Fruit fly (Drosophila melanogaster): ENCODE data around the gene CG34002.
A peak's percentile ranks its signal among the peaks of the same experiment; 100 is the strongest.
"Not testable (repeated sequence)": the region's sequence is repeated elsewhere in the genome, so short reads cannot be mapped to it uniquely, and the experiment has no call there.

Gene CG34002

DNA sequence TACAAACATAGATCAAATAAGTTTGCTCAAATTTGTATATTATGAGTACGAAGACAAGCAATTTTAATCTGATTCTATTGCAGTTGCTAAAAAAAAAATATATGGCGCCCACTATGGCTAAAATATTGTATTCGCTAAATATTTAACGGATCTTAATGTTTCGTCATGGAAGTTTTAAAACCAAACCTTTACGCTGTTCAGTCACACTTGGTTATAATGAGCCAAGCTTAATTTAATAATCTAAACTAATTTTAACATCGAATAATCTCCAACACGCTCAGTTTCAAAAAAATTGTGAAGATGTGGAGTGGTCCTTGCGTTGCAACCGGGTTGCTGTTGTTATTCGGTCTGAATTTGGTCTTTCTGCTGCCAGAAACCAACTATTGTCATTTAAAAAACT, at the start of gene CG34002:
Gene CG34002, plus strand, starts transcription at position 301 of the 400 bp plus-strand sequence.
- TF ChIP-seq CG9705 (GFP tag; optimal IDR thresholded peaks at IDR 0.05); Dif (GFP tag; optimal IDR thresholded peaks at IDR 0.05; ENCODE audit: partially characterized antibody); Myc (optimal IDR thresholded peaks at IDR 0.05): not testable (repeated sequence)

DNA sequence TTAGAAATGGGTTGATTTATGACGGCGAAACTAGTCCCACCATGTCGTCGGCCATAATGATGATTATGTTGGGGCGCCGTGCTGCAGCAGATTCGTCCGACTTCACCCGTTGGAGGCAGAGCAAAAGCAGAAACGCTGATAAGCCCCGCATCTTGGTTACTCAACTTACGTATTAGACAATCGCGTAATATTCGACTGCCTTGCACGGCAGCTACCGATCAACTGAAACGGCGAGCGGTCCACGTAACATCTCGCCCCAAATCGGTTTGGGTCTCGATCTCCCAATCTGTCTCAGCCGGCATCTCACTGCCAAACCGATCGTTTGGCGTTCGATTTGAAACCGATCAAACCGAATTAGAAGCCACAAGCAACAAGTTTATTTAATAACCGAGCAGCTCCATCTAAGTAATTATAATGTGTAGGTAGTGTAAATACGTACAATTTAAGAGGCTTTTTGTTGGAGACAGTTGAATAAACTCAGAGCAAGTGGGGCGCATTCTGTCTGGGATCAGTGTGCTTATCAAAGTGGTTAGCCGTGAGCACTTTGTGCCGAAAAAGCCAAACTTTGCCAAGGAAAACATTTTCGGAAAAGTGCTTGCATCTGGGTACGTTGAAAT, 49.6 kb upstream of the CG34002 start, which contains the start of gene CG32191:
Gene CG32191, minus strand, starts transcription at position 550 of the 617 bp plus-strand sequence.
- TF ChIP-seq br (GFP tag; optimal IDR thresholded peaks at IDR 0.05) (no peak), Hr78 (GFP tag; optimal IDR thresholded peaks at IDR 0.05) (no peak), psq (GFP tag; optimal IDR thresholded peaks at IDR 0.05) (no peak), jim (GFP tag; optimal IDR thresholded peaks at IDR 0.05) (no peak), Sp1 (GFP tag; optimal IDR thresholded peaks at IDR 0.05) (no peak), pan (optimal IDR thresholded peaks at IDR 0.05) (no peak), CrebA (GFP tag; optimal IDR thresholded peaks at IDR 0.05; ENCODE audit: borderline replicate concordance) (no peak), Rel (GFP tag; optimal IDR thresholded peaks at IDR 0.05) (no peak), Rel (tag; optimal IDR thresholded peaks at IDR 0.05) (no peak), sv (GFP tag; optimal IDR thresholded peaks at IDR 0.05) (no peak), Abd-B (GFP tag; optimal IDR thresholded peaks at IDR 0.05) (no peak), N (GFP tag; optimal IDR thresholded peaks at IDR 0.05) (no peak), Mio (GFP tag; optimal IDR thresholded peaks at IDR 0.05) (no peak), usp (GFP tag; optimal IDR thresholded peaks at IDR 0.05) (no peak), Myc (optimal IDR thresholded peaks at IDR 0.05) (no peak)

DNA sequence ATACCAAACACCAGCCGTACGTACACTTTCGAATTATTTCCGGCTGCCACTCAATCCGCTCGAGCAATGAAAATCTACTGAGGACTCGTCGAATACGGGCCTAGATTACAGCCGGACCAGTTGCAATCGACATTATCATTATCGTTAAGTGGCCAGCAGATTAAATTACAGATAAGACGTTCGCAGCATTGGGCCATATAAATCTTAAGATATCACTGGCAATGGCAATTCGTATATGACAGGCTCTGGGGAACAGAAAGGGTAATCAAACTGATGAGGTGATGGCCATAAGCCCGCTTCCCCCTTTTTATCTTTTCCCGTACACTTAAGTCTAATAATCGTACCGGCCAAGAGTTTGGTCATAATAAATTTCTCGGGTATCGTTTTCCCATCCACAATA, 44.2 kb upstream of the CG34002 start, which contains the start of gene Cln3:
Gene Cln3, minus strand, starts transcription at position 84 of the 400 bp plus-strand sequence.
- no peak for TF ChIP-seq CG32264 (GFP tag; optimal IDR thresholded peaks at IDR 0.05)
- TF ChIP-seq N (GFP tag; optimal IDR thresholded peaks at IDR 0.05), result no peak
- TF ChIP-seq fru (GFP tag; optimal IDR thresholded peaks at IDR 0.05), result no peak
- TF ChIP-seq OdsH (GFP tag; optimal IDR thresholded peaks at IDR 0.05), result no peak
- no peak for TF ChIP-seq brk (GFP tag; optimal IDR thresholded peaks at IDR 0.05)
- TF ChIP-seq GATAd (GFP tag; optimal IDR thresholded peaks at IDR 0.05), result no peak
- TF ChIP-seq Jra (GFP tag; optimal IDR thresholded peaks at IDR 0.05), result no peak
- TF ChIP-seq usp (GFP tag; optimal IDR thresholded peaks at IDR 0.05), result no peak
- no peak for TF ChIP-seq Hr83 (GFP tag; optimal IDR thresholded peaks at IDR 0.05; ENCODE audit: poor library complexity, severe bottlenecking)
- no peak for TF ChIP-seq rgr (GFP tag; optimal IDR thresholded peaks at IDR 0.05)
- TF ChIP-seq psq (GFP tag; optimal IDR thresholded peaks at IDR 0.05), result no peak
- no peak for TF ChIP-seq dmrt93B (GFP tag; optimal IDR thresholded peaks at IDR 0.05)
- peak; percentile 19 for TF ChIP-seq Vsx2 (GFP tag; optimal IDR thresholded peaks at IDR 0.05; ENCODE audit: partially characterized antibody)
- no peak for TF ChIP-seq jim (GFP tag; optimal IDR thresholded peaks at IDR 0.05)
- TF ChIP-seq CrebA (GFP tag; optimal IDR thresholded peaks at IDR 0.05; ENCODE audit: borderline replicate concordance), result peak; percentile 86
- TF ChIP-seq dl (GFP tag; optimal IDR thresholded peaks at IDR 0.05; ENCODE audit: insufficient read depth in 1 of 2, partially characterized antibody in 2 of 2), result no peak
- TF ChIP-seq lola (GFP tag; optimal IDR thresholded peaks at IDR 0.05), result no peak
- peak; percentile 32 for TF ChIP-seq Rel (GFP tag; optimal IDR thresholded peaks at IDR 0.05)
- no peak for TF ChIP-seq Rel (tag; optimal IDR thresholded peaks at IDR 0.05)
- no peak for TF ChIP-seq Dif (GFP tag; optimal IDR thresholded peaks at IDR 0.05; ENCODE audit: partially characterized antibody)
- TF ChIP-seq CG9705 (GFP tag; optimal IDR thresholded peaks at IDR 0.05), result no peak
- no peak for TF ChIP-seq Myc (optimal IDR thresholded peaks at IDR 0.05)
- TF ChIP-seq pan (optimal IDR thresholded peaks at IDR 0.05), result no peak
- no peak for TF ChIP-seq Hnf4 (GFP tag; optimal IDR thresholded peaks at IDR 0.05)
- no peak for TF ChIP-seq sv (GFP tag; optimal IDR thresholded peaks at IDR 0.05)
- TF ChIP-seq ey (GFP tag; optimal IDR thresholded peaks at IDR 0.05), result no peak
- TF ChIP-seq Dfd (GFP tag; optimal IDR thresholded peaks at IDR 0.05), result no peak
- TF ChIP-seq tai (GFP tag; optimal IDR thresholded peaks at IDR 0.05), result no peak

DNA sequence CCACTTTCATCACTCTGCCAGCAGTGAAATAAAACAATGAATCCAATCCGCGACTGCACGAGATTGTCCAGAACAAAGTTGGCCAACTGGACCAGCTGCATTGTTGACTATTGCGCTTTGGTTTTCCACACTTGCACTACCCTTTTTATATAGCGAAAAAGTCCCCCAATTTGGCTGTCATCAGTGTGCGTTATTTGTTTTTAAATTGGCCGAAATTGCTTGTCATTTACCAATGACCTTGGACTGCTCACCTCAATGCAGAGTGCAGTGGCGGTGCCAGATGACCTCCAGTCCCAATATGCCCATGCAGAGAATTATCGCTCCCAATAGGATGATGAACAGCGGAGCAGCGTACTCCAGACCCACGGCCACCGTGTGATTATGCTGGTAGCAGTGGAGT, 40.5 kb upstream of the CG34002 start, which contains the start of gene Ir75a:
Gene Ir75a, minus strand, starts transcription at position 101 of the 400 bp plus-strand sequence.
- TF ChIP-seq woc (GFP tag; optimal IDR thresholded peaks at IDR 0.05), result no peak
- no peak for TF ChIP-seq ey (GFP tag; optimal IDR thresholded peaks at IDR 0.05)
- TF ChIP-seq br (GFP tag; optimal IDR thresholded peaks at IDR 0.05), result no peak
- TF ChIP-seq dmrt93B (GFP tag; optimal IDR thresholded peaks at IDR 0.05), result no peak
- TF ChIP-seq dsf (GFP tag; optimal IDR thresholded peaks at IDR 0.05; ENCODE audit: borderline replicate concordance), result no peak
- TF ChIP-seq Myc (optimal IDR thresholded peaks at IDR 0.05), result no peak
- no peak for TF ChIP-seq Hr83 (GFP tag; optimal IDR thresholded peaks at IDR 0.05; ENCODE audit: poor library complexity, severe bottlenecking)
- no peak for TF ChIP-seq Sp1 (GFP tag; optimal IDR thresholded peaks at IDR 0.05)
- TF ChIP-seq Vsx2 (GFP tag; optimal IDR thresholded peaks at IDR 0.05; ENCODE audit: partially characterized antibody), result no peak
- no peak for TF ChIP-seq Dif (GFP tag; optimal IDR thresholded peaks at IDR 0.05; ENCODE audit: partially characterized antibody)
- TF ChIP-seq psq (GFP tag; optimal IDR thresholded peaks at IDR 0.05), result no peak
- TF ChIP-seq sage (GFP tag; optimal IDR thresholded peaks at IDR 0.05), result no peak
- no peak for TF ChIP-seq usp (GFP tag; optimal IDR thresholded peaks at IDR 0.05)
- TF ChIP-seq fru (GFP tag; optimal IDR thresholded peaks at IDR 0.05), result no peak
- no peak for TF ChIP-seq Mio (GFP tag; optimal IDR thresholded peaks at IDR 0.05)
- TF ChIP-seq GATAd (GFP tag; optimal IDR thresholded peaks at IDR 0.05), result no peak
- TF ChIP-seq CrebA (GFP tag; optimal IDR thresholded peaks at IDR 0.05; ENCODE audit: borderline replicate concordance), result no peak
- TF ChIP-seq N (GFP tag; optimal IDR thresholded peaks at IDR 0.05), result no peak
- TF ChIP-seq CG9705 (GFP tag; optimal IDR thresholded peaks at IDR 0.05), result no peak

Data from whole organism, wandering third instar larva.